Worm (Caenorhabditis elegans): Measurements from ENCODE around the gene rpl-32.

rpl-32 gene

ce11 chrII:9056215-9056819 is 568 bp downstream of the rpl-32 start (continued):
- TF ChIP-seq attf-5 (GFP tag; optimal IDR thresholded peaks at IDR 0.05) (peak; percentile 34), chd-7 (tag; optimal IDR thresholded peaks at IDR 0.05) (no peak), hlh-26 (GFP tag; conservative IDR thresholded peaks at IDR 0.05) (no peak), K11D2.4 (GFP tag; IDR thresholded peaks at IDR 0.05) (no peak), snpc-1.1 (tag; optimal IDR thresholded peaks at IDR 0.05; ENCODE audit: insufficient read depth) (no peak), atf-7 (tag; optimal IDR thresholded peaks at IDR 0.05) (no peak), lsy-27 (tag; optimal IDR thresholded peaks at IDR 0.05; ENCODE audit: borderline replicate concordance, insufficient read depth) (no peak), pbrm-1 (GFP tag; IDR thresholded peaks at IDR 0.05) (peak; percentile 80; the same call in 1 of the 2 replicates), repo-1 (tag; optimal IDR thresholded peaks at IDR 0.05) (peak; percentile 7), tbx-9 (tag; optimal IDR thresholded peaks at IDR 0.05; ENCODE audit: borderline replicate concordance) (no peak), rec-8 (tag; optimal IDR thresholded peaks at IDR 0.05) (peak; percentile 42 to 62), T07F8.4 (tag; optimal IDR thresholded peaks at IDR 0.05) (no peak), mel-28 (tag; optimal IDR thresholded peaks at IDR 0.05; ENCODE audit: borderline replicate concordance) (no peak), mcd-1 (GFP tag; IDR thresholded peaks at IDR 0.05) (peak; percentile 43), ztf-22 (GFP tag; optimal IDR thresholded peaks at IDR 0.05) (no peak), nhr-80 (tag; optimal IDR thresholded peaks at IDR 0.05) (no peak), madf-10 (tag; optimal IDR thresholded peaks at IDR 0.05) (no peak), cebp-1 (GFP tag; IDR thresholded peaks at IDR 0.05) (no peak), cebp-1 (tag; optimal IDR thresholded peaks at IDR 0.05) (peak; percentile 63), ceh-27 (GFP tag; optimal IDR thresholded peaks at IDR 0.05) (no peak), let-526 (GFP tag; IDR thresholded peaks at IDR 0.05) (no peak), F57C9.4 (tag; optimal IDR thresholded peaks at IDR 0.05) (no peak), ZK185.1 (tag; optimal IDR thresholded peaks at IDR 0.05; ENCODE audit: poor library complexity, severe bottlenecking) (no peak), sptf-2 (GFP tag; optimal IDR thresholded peaks at IDR 0.05) (no peak), ztf-26 (tag; optimal IDR thresholded peaks at IDR 0.05) (no peak), let-607 (tag; optimal IDR thresholded peaks at IDR 0.05) (no peak), gei-17 (GFP tag; optimal IDR thresholded peaks at IDR 0.05) (no peak), ceh-79 (tag; optimal IDR thresholded peaks at IDR 0.05) (no peak), cebp-2 (GFP tag; IDR thresholded peaks at IDR 0.05) (peak; percentile 82; the same call in 1 of the 2 replicates), D2030.7 (GFP tag; IDR thresholded peaks at IDR 0.05) (peak; percentile 60; the same call in 1 of the 2 replicates), mes-4 (tag; optimal IDR thresholded peaks at IDR 0.05) (peak; percentile 20), K12H6.12 (tag; optimal IDR thresholded peaks at IDR 0.05) (no peak), lin-35 (GFP tag; optimal IDR thresholded peaks at IDR 0.05) (peak in 1 of 3 experiments; percentile 43), nhr-27 (tag; optimal IDR thresholded peaks at IDR 0.05) (no peak), ets-4 (GFP tag; optimal IDR thresholded peaks at IDR 0.05) (no peak), lir-1 (GFP tag; conservative IDR thresholded peaks at IDR 0.05) (no peak), B0336.3 (GFP tag; IDR thresholded peaks at IDR 0.05) (peak; percentile 95), ccch-3 (GFP tag; optimal IDR thresholded peaks at IDR 0.05) (no peak)

ce11 chrII:9054604-9055003 is 2.3 kb downstream of the rpl-32 start, which contains the start of gene chmp-7:
chmp-7 (plus strand) TSS chrII:9054972.
- TF ChIP-seq madf-8 (GFP tag; conservative IDR thresholded peaks at IDR 0.05) (peak; percentile 55), lsy-27 (tag; optimal IDR thresholded peaks at IDR 0.05; ENCODE audit: borderline replicate concordance, insufficient read depth) (peak; percentile 86), lin-54 (GFP tag; optimal IDR thresholded peaks at IDR 0.05) (peak; percentile 98), ama-1 (optimal IDR thresholded peaks at IDR 0.05) (peak; percentile 19), ama-1 (GFP tag; optimal IDR thresholded peaks at IDR 0.05) (no peak), ceh-91 (GFP tag; IDR thresholded peaks at IDR 0.05) (peak; percentile 70), attf-5 (GFP tag; optimal IDR thresholded peaks at IDR 0.05) (peak; percentile 96), F57C9.4 (tag; optimal IDR thresholded peaks at IDR 0.05) (no peak), dpl-1 (GFP tag; optimal IDR thresholded peaks at IDR 0.05) (peak; percentile 86), K12H6.12 (tag; optimal IDR thresholded peaks at IDR 0.05) (peak; percentile 56), F37B4.10 (GFP tag; IDR thresholded peaks at IDR 0.05) (no peak), madf-3 (GFP tag; IDR thresholded peaks at IDR 0.05) (0 out of 2 replicates have a peak, but pooled peaks have one; percentile 64), pha-4 (tag; optimal IDR thresholded peaks at IDR 0.05) (peak; percentile 75), nfya-1 (tag; optimal IDR thresholded peaks at IDR 0.05; ENCODE audit: borderline replicate concordance, insufficient read depth) (no peak), lin-40 (tag; optimal IDR thresholded peaks at IDR 0.05) (peak; percentile 76)
